Fruit fly (Drosophila melanogaster) whole organism, wandering third instar larva: ENCODE results near the gene CG12448.
A peak's percentile ranks its signal among the peaks of the same experiment; 100 is the strongest.

Experiments
- Abd-B ChIP-seq: fragments of >200 bp; optimal IDR thresholded peaks from 2 replicates; lab custom pipeline; 2017; ENCODE audit warnings: missing biosample characterization, missing genetic modification characterization
- CG32264 ChIP-seq: fragments of 200-800 bp; sonication (Bioruptor generic); optimal IDR thresholded peaks from 2 replicates; lab custom pipeline; 2016; ENCODE audit warnings: missing biosample characterization, missing genetic modification characterization
- CG9705 ChIP-seq: fragments of 200-800 bp; sonication (Bioruptor generic); optimal IDR thresholded peaks from 2 replicates; lab custom pipeline; 2018; ENCODE audit warnings: missing biosample characterization, mild to moderate bottlenecking, missing genetic modification characterization
- CrebA ChIP-seq: fragments of 200-800 bp; sonication (Bioruptor generic); optimal IDR thresholded peaks from 2 replicates; lab custom pipeline; 2016; ENCODE audit warnings: missing biosample characterization, mild to moderate bottlenecking, missing genetic modification characterization, borderline replicate concordance
- Dfd ChIP-seq: fragments of >200 bp; optimal IDR thresholded peaks from 2 replicates; lab custom pipeline; 2017; ENCODE audit warnings: missing biosample characterization, missing genetic modification characterization
- Dif ChIP-seq: fragments of 200-275, 200-300 bp; sonication (Bioruptor generic); optimal IDR thresholded peaks from 2 replicates; lab custom pipeline; 2018; ENCODE audit warnings: missing biosample characterization, missing genetic modification characterization; ENCODE audit not compliant: partially characterized antibody
- GATAd ChIP-seq: sonication (Bioruptor generic); optimal IDR thresholded peaks from 2 replicates; lab custom pipeline; 2016; ENCODE audit warnings: missing biosample characterization, missing genetic modification characterization
- HLH106 ChIP-seq: fragments of 200-800 bp; optimal IDR thresholded peaks from 3 replicates; lab custom pipeline; 2019; ENCODE audit warnings: missing biosample characterization, mild to moderate bottlenecking, missing genetic modification characterization, moderate library complexity
- Hnf4 ChIP-seq: fragments of 200-800 bp; sonication (Bioruptor generic); optimal IDR thresholded peaks from 2 replicates; lab custom pipeline; 2016; ENCODE audit warnings: missing biosample characterization, mild to moderate bottlenecking, missing genetic modification characterization
- Hr78 ChIP-seq: fragments of >200 bp; optimal IDR thresholded peaks from 2 replicates; lab custom pipeline; 2017; ENCODE audit warnings: missing biosample characterization, missing genetic modification characterization
- Hr83 ChIP-seq: fragments of 200-300 bp; sonication (Bioruptor generic); optimal IDR thresholded peaks from 2 replicates; lab custom pipeline; 2016; ENCODE audit warnings: missing biosample characterization, mild to moderate bottlenecking, missing genetic modification characterization, moderate library complexity; ENCODE audit not compliant: poor library complexity, severe bottlenecking
- Jra ChIP-seq: sonication (Bioruptor generic); optimal IDR thresholded peaks from 2 replicates; lab custom pipeline; 2016; ENCODE audit warnings: missing biosample characterization, missing genetic modification characterization
- Mio ChIP-seq: sonication (Bioruptor generic); optimal IDR thresholded peaks from 2 replicates; lab custom pipeline; 2016; ENCODE audit warnings: missing biosample characterization, missing genetic modification characterization
- Myc ChIP-seq: fragments of >200 bp; optimal IDR thresholded peaks from 2 replicates; lab custom pipeline; 2017
- N ChIP-seq: fragments of >200 bp; optimal IDR thresholded peaks from 2 replicates; lab custom pipeline; 2018; ENCODE audit warnings: missing biosample characterization, missing external identifiers, missing genetic modification characterization
- OdsH ChIP-seq: fragments of 200-800 bp; sonication (Bioruptor generic); optimal IDR thresholded peaks from 2 replicates; lab custom pipeline; 2016; ENCODE audit warnings: missing biosample characterization, mild to moderate bottlenecking, missing genetic modification characterization
- Rel ChIP-seq, 2 experiments: fragments of 200-800 bp; sonication (Bioruptor generic) in 1 of 2; optimal IDR thresholded peaks; 2 replicates in 1 of 2; 3 replicates in 1 of 2; lab custom pipeline; 2016 to 2019; ENCODE audit warnings: mild to moderate bottlenecking in 2 of 2, missing biosample characterization in 2 of 2, missing genetic modification characterization in 2 of 2, moderate library complexity in 1 of 2
- Sp1 ChIP-seq: fragments of 200-800 bp; sonication (Bioruptor generic); optimal IDR thresholded peaks from 3 replicates; lab custom pipeline; 2019; ENCODE audit warnings: missing biosample characterization, mild to moderate bottlenecking, missing genetic modification characterization, moderate library complexity
- Vsx2 ChIP-seq: fragments of 200-300, 225-300 bp; sonication (Bioruptor generic); optimal IDR thresholded peaks from 2 replicates; lab custom pipeline; 2018; ENCODE audit warnings: missing biosample characterization, missing genetic modification characterization; ENCODE audit not compliant: partially characterized antibody
- br ChIP-seq: fragments of 200-800 bp; sonication (Bioruptor generic); optimal IDR thresholded peaks from 2 replicates; lab custom pipeline; 2016; ENCODE audit warnings: missing biosample characterization, missing genetic modification characterization
- brk ChIP-seq: fragments of 200-800 bp; sonication (Bioruptor generic); optimal IDR thresholded peaks from 2 replicates; lab custom pipeline; 2016; ENCODE audit warnings: missing biosample characterization, mild to moderate bottlenecking, missing genetic modification characterization
- dl ChIP-seq, 2 experiments: fragments of 175-275, 200-275 bp in 1 of 2; fragments of 200-275 bp in 1 of 2; sonication (Bioruptor generic); optimal IDR thresholded peaks; lab custom pipeline; 2018; ENCODE audit warnings: mild to moderate bottlenecking in 2 of 2, missing biosample characterization in 2 of 2, missing genetic modification characterization in 2 of 2, moderate library complexity in 2 of 2; ENCODE audit not compliant: partially characterized antibody in 2 of 2, insufficient read depth in 1 of 2
- dmrt93B ChIP-seq: fragments of 200-800 bp; sonication (Bioruptor generic); optimal IDR thresholded peaks from 2 replicates; lab custom pipeline; 2018; ENCODE audit warnings: missing biosample characterization, mild to moderate bottlenecking, missing genetic modification characterization
- dsf ChIP-seq: sonication (Bioruptor generic); optimal IDR thresholded peaks from 2 replicates; lab custom pipeline; 2016; ENCODE audit warnings: missing biosample characterization, missing genetic modification characterization, borderline replicate concordance
- ey ChIP-seq: fragments of 200-800 bp; sonication (Bioruptor generic); optimal IDR thresholded peaks from 2 replicates; lab custom pipeline; 2016; ENCODE audit warnings: missing biosample characterization, missing genetic modification characterization
- foxo ChIP-seq, 2 experiments: fragments of 200-800 bp; sonication (Bioruptor generic); optimal IDR thresholded peaks; 2 replicates in 1 of 2; 3 replicates in 1 of 2; lab custom pipeline; 2016 to 2017; ENCODE audit warnings: missing biosample characterization in 2 of 2, missing genetic modification characterization in 2 of 2
- fru ChIP-seq: fragments of 200-800 bp; sonication (Bioruptor generic); optimal IDR thresholded peaks from 3 replicates; lab custom pipeline; 2016; ENCODE audit warnings: missing biosample characterization, mild to moderate bottlenecking, missing genetic modification characterization
- h ChIP-seq: fragments of 200-800 bp; sonication (Bioruptor generic); optimal IDR thresholded peaks from 3 replicates; lab custom pipeline; 2016; ENCODE audit warnings: missing biosample characterization, mild to moderate bottlenecking, missing genetic modification characterization
- jim ChIP-seq: fragments of 175-275, 200-325 bp; sonication (Bioruptor generic); optimal IDR thresholded peaks from 2 replicates; lab custom pipeline; 2016; ENCODE audit warnings: missing biosample characterization, mild to moderate bottlenecking, missing genetic modification characterization
- lola ChIP-seq: fragments of >200 bp; optimal IDR thresholded peaks from 2 replicates; lab custom pipeline; 2017; ENCODE audit warnings: missing biosample characterization, missing genetic modification characterization
- pan ChIP-seq: fragments of >200 bp; optimal IDR thresholded peaks from 2 replicates; lab custom pipeline; 2017
- psq ChIP-seq: fragments of 200-800 bp; sonication (Bioruptor generic); optimal IDR thresholded peaks from 3 replicates; lab custom pipeline; 2017; ENCODE audit warnings: missing biosample characterization, mild to moderate bottlenecking, missing genetic modification characterization, moderate library complexity
- rgr ChIP-seq: fragments of 200-800 bp; sonication (Bioruptor generic); optimal IDR thresholded peaks from 3 replicates; lab custom pipeline; 2016; ENCODE audit warnings: missing biosample characterization, mild to moderate bottlenecking, missing genetic modification characterization
- sage ChIP-seq: fragments of 200-800 bp; sonication (Bioruptor generic); optimal IDR thresholded peaks from 2 replicates; lab custom pipeline; 2016; ENCODE audit warnings: missing biosample characterization, mild to moderate bottlenecking, missing genetic modification characterization
- sv ChIP-seq: fragments of 200-800 bp; sonication (Bioruptor generic); optimal IDR thresholded peaks from 3 replicates; lab custom pipeline; 2016; ENCODE audit warnings: missing biosample characterization, missing genetic modification characterization
- tai ChIP-seq: sonication (Bioruptor generic); optimal IDR thresholded peaks from 2 replicates; lab custom pipeline; 2016; ENCODE audit warnings: missing biosample characterization, missing genetic modification characterization
- usp ChIP-seq: fragments of >200 bp; optimal IDR thresholded peaks from 2 replicates; lab custom pipeline; 2017; ENCODE audit warnings: missing biosample characterization, missing genetic modification characterization
- woc ChIP-seq: sonication (Bioruptor generic); optimal IDR thresholded peaks from 2 replicates; lab custom pipeline; 2016; ENCODE audit warnings: missing biosample characterization, mild to moderate bottlenecking, missing genetic modification characterization

Gene CG12448

dm6 chr2L:15912901-15913673 is 28.2 kb upstream of the CG12448 start:
- TF ChIP-seq brk (GFP tag; lab: Kevin White, UChicago) (no peak), fru (GFP tag; lab: Kevin White, UChicago) (no peak), sage (GFP tag; lab: Kevin White, UChicago) (no peak), Dif (GFP tag; lab: Kevin White, UChicago) (peak; percentile 15), lola (GFP tag; lab: Kevin White, UChicago) (no peak), dl (GFP tag; optimal IDR thresholded peaks at IDR 0.05; lab: Kevin White, UChicago; ENCODE audit: insufficient read depth in 1 of 2, partially characterized antibody in 2 of 2) (peak; percentile 35 to 46), Hr78 (GFP tag; lab: Kevin White, UChicago) (no peak), Vsx2 (GFP tag; lab: Kevin White, UChicago) (no peak), N (GFP tag; lab: Kevin White, UChicago) (no peak), tai (GFP tag; lab: Kevin White, UChicago) (peak; percentile 56), pan (lab: Kevin White, UChicago) (no peak), br (GFP tag; lab: Kevin White, UChicago) (no peak), Abd-B (no peak), foxo (GFP tag; optimal IDR thresholded peaks at IDR 0.05; lab: Kevin White, UChicago) (peak in 1 of 2 experiments; percentile 40), Hr83 (peak; percentile 87), ey (no peak), Sp1 (GFP tag; lab: Kevin White, UChicago) (peak; percentile 65), Jra (GFP tag; lab: Kevin White, UChicago) (no peak), h (GFP tag; lab: Kevin White, UChicago) (peak; percentile 72), CrebA (GFP tag; lab: Kevin White, UChicago) (no peak), OdsH (no peak), dmrt93B (peak; percentile 47), woc (GFP tag; lab: Kevin White, UChicago) (no peak), jim (GFP tag; lab: Kevin White, UChicago) (no peak), Myc (no peak), HLH106 (tag; lab: Kevin White, UChicago) (peak; percentile 65), CG9705 (peak; percentile 1), sv (no peak), dsf (no peak), rgr (GFP tag; lab: Kevin White, UChicago) (peak; percentile 1), psq (GFP tag; lab: Kevin White, UChicago) (peak; percentile 56), Hnf4 (GFP tag; lab: Kevin White, UChicago) (peak; percentile 51), usp (no peak), CG32264 (GFP tag; lab: Kevin White, UChicago) (no peak), GATAd (GFP tag; lab: Kevin White, UChicago) (no peak), Dfd (GFP tag; lab: Kevin White, UChicago) (no peak), Rel (GFP tag; optimal IDR thresholded peaks at IDR 0.05; lab: Kevin White, UChicago) (no peak), Rel (tag; optimal IDR thresholded peaks at IDR 0.05; lab: Kevin White, UChicago) (peak; percentile 80), Mio (GFP tag; lab: Kevin White, UChicago) (no peak)

dm6 chr2L:15913674-15914037 is 27.6 kb upstream of the CG12448 start:
- TF ChIP-seq Myc (no peak), woc (GFP tag; lab: Kevin White, UChicago) (no peak), Rel (GFP tag; optimal IDR thresholded peaks at IDR 0.05; lab: Kevin White, UChicago) (peak; percentile 73), Rel (tag; optimal IDR thresholded peaks at IDR 0.05; lab: Kevin White, UChicago) (no peak), CrebA (GFP tag; lab: Kevin White, UChicago) (peak; percentile 58), HLH106 (tag; lab: Kevin White, UChicago) (no peak), h (GFP tag; lab: Kevin White, UChicago) (peak; percentile 9), usp (no peak), Dif (GFP tag; lab: Kevin White, UChicago) (no peak), pan (lab: Kevin White, UChicago) (no peak), Jra (GFP tag; lab: Kevin White, UChicago) (peak; percentile 77), Abd-B (no peak), brk (GFP tag; lab: Kevin White, UChicago) (no peak), CG9705 (no peak), Hr78 (GFP tag; lab: Kevin White, UChicago) (no peak), tai (GFP tag; lab: Kevin White, UChicago) (no peak), Mio (GFP tag; lab: Kevin White, UChicago) (no peak), Dfd (GFP tag; lab: Kevin White, UChicago) (no peak), psq (GFP tag; lab: Kevin White, UChicago) (no peak), sv (no peak), br (GFP tag; lab: Kevin White, UChicago) (peak; percentile 52)
